Fruit fly (Drosophila melanogaster) whole organism, pupa: Measurements from ENCODE around the gene CG13041.
A peak's percentile ranks its signal among the peaks of the same experiment; 100 is the strongest.

Source experiments
- CG10348 ChIP-seq: fragments of 200-800 bp; sonication (Bioruptor generic); IDR thresholded peaks from 2 replicates; pipeline ENCODE4 v1.3.6; 2022; ENCODE audit warnings: missing biosample characterization, missing genetic modification characterization
- CG12605 ChIP-seq: fragments of 200-800 bp; sonication (Bioruptor generic); IDR thresholded peaks from 2 replicates; pipeline ENCODE4 v1.3.6; 2022; ENCODE audit warnings: missing biosample characterization, missing genetic modification characterization
- CG13204 ChIP-seq: fragments of 200-800 bp; sonication (Bioruptor generic); optimal IDR thresholded peaks from 2 replicates; lab custom pipeline; 2018; ENCODE audit warnings: missing biosample characterization, mild to moderate bottlenecking, missing genetic modification characterization, moderate library complexity
- CG14655 ChIP-seq: fragments of 200-800 bp; sonication (Bioruptor generic); optimal IDR thresholded peaks from 3 replicates; lab custom pipeline; 2017; ENCODE audit warnings: mild to moderate bottlenecking, missing biosample characterization, missing genetic modification reagents, missing genetic modification characterization
- CG15710 ChIP-seq: fragments of 200-800 bp; sonication (Bioruptor generic); optimal IDR thresholded peaks from 2 replicates; lab custom pipeline; 2018; ENCODE audit warnings: missing biosample characterization, mild to moderate bottlenecking, missing genetic modification characterization, moderate library complexity
- CG17806 ChIP-seq: fragments of 200-800 bp; sonication (Bioruptor generic); optimal IDR thresholded peaks from 2 replicates; lab custom pipeline; 2018; ENCODE audit warnings: missing biosample characterization, mild to moderate bottlenecking, missing genetic modification characterization, moderate library complexity
- CG32121 ChIP-seq: fragments of 200-800 bp; sonication (Bioruptor generic); IDR thresholded peaks from 2 replicates; pipeline ENCODE4 v1.3.6; 2022; ENCODE audit warnings: missing biosample characterization, missing genetic modification characterization
- CG34367 ChIP-seq: fragments of 200-800 bp; sonication (Bioruptor generic); optimal IDR thresholded peaks from 2 replicates; lab custom pipeline; 2018; ENCODE audit warnings: missing biosample characterization, mild to moderate bottlenecking, missing genetic modification characterization
- CG4496 ChIP-seq: fragments of 200-800 bp; sonication (Bioruptor generic); IDR thresholded peaks from 3 replicates; pipeline ENCODE4 v1.3.6; 2022; ENCODE audit warnings: missing biosample characterization, missing genetic modification characterization
- CG8159 ChIP-seq: fragments of 200-800 bp; sonication (Bioruptor generic); optimal IDR thresholded peaks from 3 replicates; lab custom pipeline; 2018; ENCODE audit warnings: missing biosample characterization, mild to moderate bottlenecking, missing genetic modification characterization, moderate library complexity
- CG8301 ChIP-seq: fragments of 200-800 bp; sonication (Bioruptor generic); optimal IDR thresholded peaks from 2 replicates; lab custom pipeline; 2018; ENCODE audit warnings: missing biosample characterization, mild to moderate bottlenecking, missing genetic modification characterization
- CG9948 ChIP-seq: fragments of 200-800 bp; sonication (Bioruptor generic); optimal IDR thresholded peaks from 2 replicates; lab custom pipeline; 2018; ENCODE audit warnings: missing biosample characterization, mild to moderate bottlenecking, missing genetic modification characterization, moderate library complexity
- D1 ChIP-seq: fragments of 200-800 bp; sonication (Bioruptor generic); optimal IDR thresholded peaks from 2 replicates; lab custom pipeline; 2018; ENCODE audit warnings: missing biosample characterization, mild to moderate bottlenecking, missing genetic modification characterization, moderate library complexity
- EcR ChIP-seq: fragments of 200-800 bp; sonication (Bioruptor generic); optimal IDR thresholded peaks from 3 replicates; lab custom pipeline; 2019; ENCODE audit warnings: missing biosample characterization, missing genetic modification characterization, mild to moderate bottlenecking, moderate library complexity, missing genetic modification reagents
- Ets98B ChIP-seq: fragments of 200-800 bp; sonication (Bioruptor generic); IDR thresholded peaks from 2 replicates; pipeline ENCODE4 v1.3.6; 2022; ENCODE audit warnings: missing biosample characterization, missing genetic modification characterization
- Pif1A ChIP-seq: fragments of 200-800 bp; sonication (Bioruptor generic); optimal IDR thresholded peaks from 3 replicates; lab custom pipeline; 2016; ENCODE audit warnings: missing biosample characterization, missing genetic modification characterization
- Pif1B ChIP-seq: fragments of 200-800 bp; sonication (Bioruptor generic); optimal IDR thresholded peaks from 3 replicates; lab custom pipeline; 2016; ENCODE audit warnings: missing biosample characterization, missing genetic modification characterization
- Snoo ChIP-seq: fragments of 200-800 bp; sonication (Bioruptor generic); optimal IDR thresholded peaks from 3 replicates; lab custom pipeline; 2017; ENCODE audit warnings: missing biosample characterization, mild to moderate bottlenecking, missing genetic modification characterization, inconsistent platforms
- fd96Ca ChIP-seq: fragments of 200-800 bp; sonication (Bioruptor generic); IDR thresholded peaks from 3 replicates; pipeline ENCODE4 v1.3.6; 2022; ENCODE audit warnings: missing biosample characterization, missing genetic modification characterization
- gl ChIP-seq: fragments of 200-800 bp; sonication (Bioruptor generic); optimal IDR thresholded peaks from 2 replicates; lab custom pipeline; 2018; ENCODE audit warnings: missing biosample characterization, mild to moderate bottlenecking, missing genetic modification characterization
- rn ChIP-seq: fragments of 200-800 bp; sonication (Bioruptor generic); IDR thresholded peaks from 2 replicates; pipeline ENCODE4 v1.3.6; 2022; ENCODE audit warnings: missing biosample characterization, missing genetic modification characterization

Gene CG13041

dm6 chr3L:16303078-16303477 is 16.2 kb downstream of the CG13041 start, which contains the start of gene CG13044:
Gene CG13044, minus strand, starts transcription at chr3L:16303178.
- TF ChIP-seq fd96Ca (GFP tag; lab: Robert Waterston, UW): no peak
- TF ChIP-seq gl (tag; lab: Kevin White, UChicago): no peak
- TF ChIP-seq rn (GFP tag; lab: Robert Waterston, UW): no peak
- no peak for TF ChIP-seq CG12605 (GFP tag; lab: Robert Waterston, UW)
- no peak for TF ChIP-seq D1 (tag; lab: Kevin White, UChicago)
- no peak for TF ChIP-seq CG8159 (tag; lab: Kevin White, UChicago)
- no peak for TF ChIP-seq CG15710 (tag; lab: Kevin White, UChicago)
- no peak for TF ChIP-seq CG10348 (GFP tag; lab: Robert Waterston, UW)
- TF ChIP-seq CG8301 (tag; lab: Kevin White, UChicago): no peak
- TF ChIP-seq EcR (GFP tag; lab: Kevin White, UChicago): no peak
- TF ChIP-seq CG17806 (tag; lab: Kevin White, UChicago): no peak
- no peak for TF ChIP-seq CG9948 (tag; lab: Kevin White, UChicago)
- TF ChIP-seq Pif1B: no peak
- no peak for TF ChIP-seq Snoo (tag; lab: Kevin White, UChicago)
- TF ChIP-seq CG32121 (GFP tag; lab: Robert Waterston, UW): no peak

dm6 chr3L:16301153-16301552 is 18.2 kb downstream of the CG13041 start, which contains the start of gene CG4982:
Gene CG4982, plus strand, starts transcription at chr3L:16301453.
- no peak for TF ChIP-seq rn (GFP tag; lab: Robert Waterston, UW)
- no peak for TF ChIP-seq Pif1A (GFP tag; lab: Kevin White, UChicago)
- TF ChIP-seq CG8159 (tag; lab: Kevin White, UChicago): no peak
- TF ChIP-seq EcR (GFP tag; lab: Kevin White, UChicago): no peak
- TF ChIP-seq CG10348 (GFP tag; lab: Robert Waterston, UW): no peak
- TF ChIP-seq D1 (tag; lab: Kevin White, UChicago): no peak
- no peak for TF ChIP-seq CG8301 (tag; lab: Kevin White, UChicago)
- TF ChIP-seq Pif1B: no peak
- no peak for TF ChIP-seq Snoo (tag; lab: Kevin White, UChicago)
- no peak for TF ChIP-seq CG12605 (GFP tag; lab: Robert Waterston, UW)
- TF ChIP-seq CG9948 (tag; lab: Kevin White, UChicago): no peak
- TF ChIP-seq CG14655 (GFP tag; lab: Kevin White, UChicago): no peak
- TF ChIP-seq, all 21 proteins: peak for 0

dm6 chr3L:16295447-16295846 is 23.9 kb downstream of the CG13041 start, which contains the start of gene CG4962:
Gene CG4962, minus strand, starts transcription at chr3L:16295547.
- TF ChIP-seq Pif1B: no peak
- TF ChIP-seq CG34367: no peak
- TF ChIP-seq fd96Ca (GFP tag; lab: Robert Waterston, UW): no peak
- no peak for TF ChIP-seq CG8159 (tag; lab: Kevin White, UChicago)
- no peak for TF ChIP-seq CG14655 (GFP tag; lab: Kevin White, UChicago)
- TF ChIP-seq gl (tag; lab: Kevin White, UChicago): no peak

- TF ChIP-seq CG4496 (GFP tag; lab: Robert Waterston, UW): peak; percentile 13; the same call in 1 of the 3 replicates
- TF ChIP-seq CG12605 (GFP tag; lab: Robert Waterston, UW): no peak
- no peak for TF ChIP-seq Snoo (tag; lab: Kevin White, UChicago)
- TF ChIP-seq fd96Ca (GFP tag; lab: Robert Waterston, UW): peak; percentile 19; the same call in 1 of the 3 replicates
- peak; percentile 48 for TF ChIP-seq Ets98B (GFP tag; lab: Robert Waterston, UW)
- TF ChIP-seq, all 21 proteins: peak for 3
Measured at dm6 chr3L:16291678-16292077, 27.6 kb downstream of the CG13041 start.

dm6 chr3L:16290850-16291249 is 28.5 kb downstream of the CG13041 start, which contains the start of gene CG13045:
Gene CG13045, minus strand, starts transcription at chr3L:16290950.
- TF ChIP-seq D1 (tag; lab: Kevin White, UChicago): no peak
- TF ChIP-seq CG17806 (tag; lab: Kevin White, UChicago): no peak
- TF ChIP-seq CG8301 (tag; lab: Kevin White, UChicago): no peak
- no peak for TF ChIP-seq Pif1B
- TF ChIP-seq CG10348 (GFP tag; lab: Robert Waterston, UW): no peak
- no peak for TF ChIP-seq Snoo (tag; lab: Kevin White, UChicago)
- TF ChIP-seq CG34367: no peak
- TF ChIP-seq CG8159 (tag; lab: Kevin White, UChicago): no peak
- TF ChIP-seq rn (GFP tag; lab: Robert Waterston, UW): no peak
- TF ChIP-seq CG15710 (tag; lab: Kevin White, UChicago): no peak
- TF ChIP-seq CG13204 (GFP tag; lab: Kevin White, UChicago): no peak
- no peak for TF ChIP-seq fd96Ca (GFP tag; lab: Robert Waterston, UW)
- no peak for TF ChIP-seq CG9948 (tag; lab: Kevin White, UChicago)
- TF ChIP-seq, all 21 proteins: peak for 0

dm6 chr3L:16289067-16289466 is 30.3 kb downstream of the CG13041 start:
- no peak for TF ChIP-seq CG8301 (tag; lab: Kevin White, UChicago)
- peak; percentile 3 for TF ChIP-seq CG34367
- peak; percentile 32 for TF ChIP-seq CG9948 (tag; lab: Kevin White, UChicago)
- TF ChIP-seq CG12605 (GFP tag; lab: Robert Waterston, UW): no peak
- no peak for TF ChIP-seq fd96Ca (GFP tag; lab: Robert Waterston, UW)
- no peak for TF ChIP-seq CG32121 (GFP tag; lab: Robert Waterston, UW)
- TF ChIP-seq CG17806 (tag; lab: Kevin White, UChicago): peak; percentile 22
- TF ChIP-seq Pif1A (GFP tag; lab: Kevin White, UChicago): peak; percentile 25
- peak; percentile 10 for TF ChIP-seq CG8159 (tag; lab: Kevin White, UChicago)
- TF ChIP-seq EcR (GFP tag; lab: Kevin White, UChicago): no peak
- no peak for TF ChIP-seq CG4496 (GFP tag; lab: Robert Waterston, UW)
- peak; percentile 52 for TF ChIP-seq CG14655 (GFP tag; lab: Kevin White, UChicago)
- TF ChIP-seq CG15710 (tag; lab: Kevin White, UChicago): peak; percentile 5
- TF ChIP-seq rn (GFP tag; lab: Robert Waterston, UW): no peak
